Worm (Caenorhabditis elegans) whole organism, L4 larva: ENCODE measurements around the gene gcy-34.
A peak's percentile ranks its signal among the peaks of the same experiment; 100 is the strongest.

Experiments used
- D1046.2 ChIP-seq: fragments of 200-800 bp; sonication (Bioruptor generic); IDR thresholded peaks from 2 replicates; pipeline ENCODE4 v1.3.6; 2022; ENCODE audit warnings: missing genetic modification characterization, missing compliant biosample characterization
- T20F7.1 ChIP-seq: fragments of 200-800 bp; sonication (Bioruptor generic); optimal IDR thresholded peaks from 2 replicates; lab custom pipeline; 2018; ENCODE audit warnings: mild to moderate bottlenecking, missing genetic modification characterization, missing compliant biosample characterization
- T26A8.4 ChIP-seq: fragments of 200-800 bp; sonication (Bioruptor generic); IDR thresholded peaks from 2 replicates; pipeline ENCODE4 v1.3.6; 2022; ENCODE audit warnings: missing genetic modification characterization, missing compliant biosample characterization
- Y105C5A.15 ChIP-seq: fragments of 200-800 bp; sonication (Bioruptor generic); IDR thresholded peaks from 2 replicates; pipeline ENCODE4 v1.3.6; 2022; ENCODE audit warnings: missing genetic modification characterization, missing compliant biosample characterization
- ZK546.5 ChIP-seq, 2 experiments: sonication (generic microtip); optimal IDR thresholded peaks; 2 replicates each; lab custom pipeline; 2017; ENCODE audit warnings: missing biosample characterization in 2 of 2, missing genetic modification characterization in 2 of 2
- aha-1 ChIP-seq: fragments of 150-350 bp; peaks from one replicate; lab custom pipeline; 2014; ENCODE audit warnings: missing biosample characterization, missing genetic modification characterization
- ceh-32 ChIP-seq: sonication (generic microtip); optimal IDR thresholded peaks from 2 replicates; lab custom pipeline; 2016; ENCODE audit warnings: mild to moderate bottlenecking, missing genetic modification characterization, missing compliant biosample characterization; ENCODE audit not compliant: poor library complexity
- ces-1 ChIP-seq: fragments of 150-350 bp; sonication (generic microtip); optimal IDR thresholded peaks from 4 replicates; lab custom pipeline; 2014; ENCODE audit warnings: missing biosample characterization, missing genetic modification reagents, missing genetic modification characterization
- cey-2 ChIP-seq: sonication (generic microtip); optimal IDR thresholded peaks from 3 replicates; lab custom pipeline; 2017; ENCODE audit warnings: missing genetic modification characterization, mild to moderate bottlenecking, missing compliant biosample characterization, antibody characterized with exemption, borderline replicate concordance; ENCODE audit not compliant: insufficient read depth
- daf-16 ChIP-seq, 3 experiments: sonication (generic microtip); optimal IDR thresholded peaks; 2 replicates each; lab custom pipeline; 2016 to 2017; ENCODE audit warnings: missing genetic modification characterization in 3 of 3, missing genetic modification reagents in 3 of 3, mild to moderate bottlenecking in 2 of 3, missing compliant biosample characterization in 2 of 3, missing biosample characterization in 1 of 3, moderate library complexity in 1 of 3
- dmd-6 ChIP-seq: fragments of 200-800 bp; sonication (Bioruptor generic); IDR thresholded peaks from 2 replicates; pipeline ENCODE4 v1.3.6; 2022; ENCODE audit warnings: missing genetic modification reagents, missing genetic modification characterization, missing compliant biosample characterization
- dmd-9 ChIP-seq: fragments of 200-800 bp; sonication (Bioruptor generic); IDR thresholded peaks from 2 replicates; pipeline ENCODE4 v1.3.6; 2022; ENCODE audit warnings: missing genetic modification reagents, missing genetic modification characterization, missing compliant biosample characterization
- dve-1 ChIP-seq: sonication (generic microtip); optimal IDR thresholded peaks from 2 replicates; lab custom pipeline; 2017; ENCODE audit warnings: antibody characterized with exemption, mild to moderate bottlenecking, missing genetic modification characterization, missing compliant biosample characterization; ENCODE audit not compliant: insufficient read depth
- hif-1 ChIP-seq, 2 experiments: sonication (generic microtip); optimal IDR thresholded peaks; 2 replicates each; lab custom pipeline; 2016 to 2017; ENCODE audit warnings: missing compliant biosample characterization in 2 of 2, missing genetic modification characterization in 2 of 2, missing genetic modification reagents in 2 of 2, missing genotype in 2 of 2, mild to moderate bottlenecking in 1 of 2
- hlh-11 ChIP-seq: fragments of 200-800 bp; sonication (Bioruptor generic); optimal IDR thresholded peaks from 2 replicates; lab custom pipeline; 2018; ENCODE audit warnings: mild to moderate bottlenecking, missing genetic modification characterization, missing compliant biosample characterization
- hlh-30 ChIP-seq: sonication (generic microtip); optimal IDR thresholded peaks from 2 replicates; lab custom pipeline; 2017; ENCODE audit warnings: antibody characterized with exemption, mild to moderate bottlenecking, missing genetic modification characterization, missing compliant biosample characterization; ENCODE audit not compliant: insufficient read depth
- lim-7 ChIP-seq: fragments of 200-800 bp; sonication (Bioruptor generic); IDR thresholded peaks from 2 replicates; pipeline ENCODE4 v1.3.6; 2022; ENCODE audit warnings: missing genetic modification characterization, missing compliant biosample characterization
- lsy-2 ChIP-seq, 2 experiments: fragments of 150-350 bp in 1 of 2; sonication (generic microtip) in 1 of 2; optimal IDR thresholded peaks; 2 replicates each; lab custom pipeline; 2014 to 2017; ENCODE audit warnings: missing biosample characterization in 2 of 2, missing genetic modification characterization in 2 of 2
- madf-5 ChIP-seq, 2 experiments: fragments of 200-800 bp; sonication (Bioruptor generic); IDR thresholded peaks; 2 replicates each; pipeline ENCODE4 v1.3.6; 2022; ENCODE audit warnings: missing compliant biosample characterization in 2 of 2, missing genetic modification characterization in 2 of 2
- mdl-1 ChIP-seq, 2 experiments: fragments of 150-350 bp in 1 of 2; sonication (generic microtip) in 1 of 2; optimal IDR thresholded peaks; 2 replicates each; lab custom pipeline; 2014 to 2017; ENCODE audit warnings: missing biosample characterization in 2 of 2, missing genetic modification characterization in 2 of 2
- mdt-29 ChIP-seq: fragments of 200-800 bp; sonication (Bioruptor generic); IDR thresholded peaks from 2 replicates; pipeline ENCODE4 v1.3.6; 2022; ENCODE audit warnings: missing genetic modification reagents, missing genetic modification characterization, missing compliant biosample characterization
- mep-1 ChIP-seq: fragments of 150-350 bp; sonication (generic microtip); optimal IDR thresholded peaks from 3 replicates; lab custom pipeline; 2014; ENCODE audit warnings: missing biosample characterization, missing genetic modification characterization
- mes-2 ChIP-seq: sonication (generic microtip); optimal IDR thresholded peaks from 2 replicates; lab custom pipeline; 2016; ENCODE audit warnings: missing genotype, mild to moderate bottlenecking, missing genetic modification characterization, missing compliant biosample characterization; ENCODE audit not compliant: poor library complexity, severe bottlenecking
- mxl-3 ChIP-seq: fragments of 200-800 bp; sonication (Bioruptor generic); optimal IDR thresholded peaks from 2 replicates; lab custom pipeline; 2018; ENCODE audit warnings: mild to moderate bottlenecking, missing genetic modification characterization, missing compliant biosample characterization
- nhr-102 ChIP-seq: sonication (generic microtip); optimal IDR thresholded peaks from 2 replicates; lab custom pipeline; 2016; ENCODE audit warnings: mild to moderate bottlenecking, missing genetic modification characterization, moderate library complexity, missing compliant biosample characterization
- nhr-237 ChIP-seq: sonication (generic microtip); optimal IDR thresholded peaks from 2 replicates; lab custom pipeline; 2017; ENCODE audit warnings: missing biosample characterization, missing genetic modification characterization
- nhr-25 ChIP-seq: sonication (generic microtip); optimal IDR thresholded peaks from 2 replicates; lab custom pipeline; 2017; ENCODE audit warnings: missing genetic modification characterization, mild to moderate bottlenecking, missing compliant biosample characterization, antibody characterized with exemption, moderate library complexity, borderline replicate concordance; ENCODE audit not compliant: insufficient read depth
- nhr-28 ChIP-seq: fragments of 150-350 bp; optimal IDR thresholded peaks from 2 replicates; lab custom pipeline; 2014; ENCODE audit warnings: missing biosample characterization, missing genetic modification characterization
- nhr-41 ChIP-seq: fragments of 200-800 bp; sonication (Bioruptor generic); IDR thresholded peaks from 2 replicates; pipeline ENCODE4 v1.3.6; 2022; ENCODE audit warnings: missing genetic modification reagents, missing genetic modification characterization, missing compliant biosample characterization
- nhr-42 ChIP-seq: fragments of 200-800 bp; sonication (Bioruptor generic); IDR thresholded peaks from 2 replicates; pipeline ENCODE4 v1.3.6; 2022; ENCODE audit warnings: missing genetic modification characterization, missing compliant biosample characterization
- nhr-48 ChIP-seq: sonication (generic microtip); optimal IDR thresholded peaks from 2 replicates; lab custom pipeline; 2016; ENCODE audit warnings: mild to moderate bottlenecking, missing genetic modification characterization, missing compliant biosample characterization
- nhr-6 ChIP-seq: fragments of 150-350 bp; optimal IDR thresholded peaks from 2 replicates; lab custom pipeline; 2014; ENCODE audit warnings: missing biosample characterization, missing genetic modification characterization
- nhr-77 ChIP-seq: fragments of 150-350 bp; optimal IDR thresholded peaks from 2 replicates; lab custom pipeline; 2014; ENCODE audit warnings: missing biosample characterization, missing genetic modification characterization
- php-3 ChIP-seq: fragments of 200-800 bp; sonication (Bioruptor generic); IDR thresholded peaks from 2 replicates; pipeline ENCODE4 v1.3.6; 2022; ENCODE audit warnings: missing genetic modification reagents, missing genetic modification characterization, missing compliant biosample characterization
- pqm-1 ChIP-seq: sonication (generic microtip); optimal IDR thresholded peaks from 2 replicates; lab custom pipeline; 2017; ENCODE audit warnings: missing biosample characterization, missing genetic modification characterization
- saeg-2 ChIP-seq: fragments of 200-800 bp; sonication (Bioruptor generic); IDR thresholded peaks from 2 replicates; pipeline ENCODE4 v1.3.6; 2022; ENCODE audit warnings: missing genetic modification reagents, missing genetic modification characterization, missing compliant biosample characterization
- snpc-1.2 ChIP-seq: fragments of 200-800 bp; sonication (Bioruptor generic); IDR thresholded peaks from 2 replicates; pipeline ENCODE4 v1.3.6; 2022; ENCODE audit warnings: missing genetic modification reagents, missing genetic modification characterization, missing compliant biosample characterization
- tra-1 ChIP-seq: fragments of 200-800 bp; sonication (Bioruptor generic); IDR thresholded peaks from 2 replicates; pipeline ENCODE4 v1.3.6; 2022; ENCODE audit warnings: missing genetic modification reagents, missing genetic modification characterization, missing compliant biosample characterization
- zfp-2 ChIP-seq: sonication (generic microtip); optimal IDR thresholded peaks from 2 replicates; lab custom pipeline; 2016; ENCODE audit warnings: mild to moderate bottlenecking, missing genetic modification characterization, missing compliant biosample characterization

gcy-34 gene

ce11 chrV:13377130-13377529 is 8.6 kb downstream of the gcy-34 start:
- TF ChIP-seq nhr-41 (GFP tag; lab: Robert Waterston, UW) (0 out of 2 replicates have a peak, but pooled peaks have one; percentile 13), nhr-237 (no peak), nhr-25 (tag; lab: Kevin White, UChicago) (no peak), pqm-1 (tag; lab: Kevin White, UChicago) (peak; percentile 52), dve-1 (tag; lab: Kevin White, UChicago) (peak; percentile 97), hlh-11 (peak; percentile 85), saeg-2 (GFP tag; lab: Robert Waterston, UW) (0 out of 2 replicates have a peak, but pooled peaks have one; percentile 20), nhr-28 (tag; lab: Kevin White, UChicago) (peak; percentile 62), D1046.2 (no peak), hlh-30 (peak; percentile 69), nhr-48 (tag; lab: Kevin White, UChicago) (peak; percentile 13), mdt-29 (0 out of 2 replicates have a peak, but pooled peaks have one; percentile 10), dmd-6 (GFP tag; lab: Robert Waterston, UW) (peak; percentile 89), nhr-77 (tag; lab: Kevin White, UChicago) (peak; percentile 79), nhr-102 (tag; lab: Kevin White, UChicago) (peak; percentile 52), hif-1 (tag; optimal IDR thresholded peaks at IDR 0.05; lab: Kevin White, UChicago) (peak in 1 of 2 experiments; percentile 27), ZK546.5 (tag; optimal IDR thresholded peaks at IDR 0.05; lab: Kevin White, UChicago) (no peak), T20F7.1 (GFP tag; lab: Kevin White, UChicago) (peak; percentile 41), cey-2 (peak; percentile 50), php-3 (GFP tag; lab: Robert Waterston, UW) (peak; percentile 71), tra-1 (0 out of 2 replicates have a peak, but pooled peaks have one; percentile 44), madf-5 (GFP tag; IDR thresholded peaks at IDR 0.05; lab: Robert Waterston, UW) (no peak), mdl-1 (tag; optimal IDR thresholded peaks at IDR 0.05; lab: Kevin White, UChicago) (peak in 1 of 2 experiments; percentile 26), mep-1 (tag; lab: Kevin White, UChicago) (peak; percentile 66), mxl-3 (GFP tag; lab: Kevin White, UChicago) (no peak), lsy-2 (tag; optimal IDR thresholded peaks at IDR 0.05; lab: Kevin White, UChicago) (peak in 1 of 2 experiments; percentile 26), nhr-6 (tag; lab: Kevin White, UChicago) (peak; percentile 65), daf-16 (GFP tag; optimal IDR thresholded peaks at IDR 0.05; lab: Kevin White, UChicago) (peak in 1 of 2 experiments; percentile 38), daf-16 (tag; optimal IDR thresholded peaks at IDR 0.05; lab: Kevin White, UChicago) (peak; percentile 93)

- TF ChIP-seq aha-1 (tag; lab: Kevin White, UChicago) (peak; percentile 89), mep-1 (tag; lab: Kevin White, UChicago) (peak; percentile 17), nhr-25 (tag; lab: Kevin White, UChicago) (peak; percentile 84), ces-1 (GFP tag; lab: Kevin White, UChicago) (no peak), snpc-1.2 (no peak), nhr-42 (GFP tag; lab: Robert Waterston, UW) (no peak), lim-7 (GFP tag; lab: Robert Waterston, UW) (no peak), zfp-2 (tag; lab: Kevin White, UChicago) (no peak), ceh-32 (tag; lab: Kevin White, UChicago) (no peak), cey-2 (no peak), mes-2 (tag; lab: Kevin White, UChicago) (peak; percentile 18), Y105C5A.15 (no peak), T26A8.4 (GFP tag; lab: Robert Waterston, UW) (no peak), dmd-9 (no peak), daf-16 (GFP tag; optimal IDR thresholded peaks at IDR 0.05; lab: Kevin White, UChicago) (no peak), daf-16 (tag; optimal IDR thresholded peaks at IDR 0.05; lab: Kevin White, UChicago) (no peak)
These were observed 9.8 kb downstream of the gcy-34 start for ce11 chrV:13375861-13376260.
